Fruit fly (Drosophila melanogaster) whole organism, embryonic: ENCODE data around the gene CG1542.

Source experiments
- BEAF-32 ChIP-seq: fragments of 200-800 bp; sonication (Bioruptor generic); optimal IDR thresholded peaks from 3 replicates; lab custom pipeline; 2017; ENCODE audit warnings: missing biosample characterization, missing genetic modification characterization, mild to moderate bottlenecking, moderate library complexity, missing genetic modification reagents
- CG10462 ChIP-seq: fragments of 200-800 bp; sonication (Bioruptor generic); optimal IDR thresholded peaks from 2 replicates; lab custom pipeline; 2016; ENCODE audit warnings: missing biosample characterization, missing genetic modification characterization
- CG10565 ChIP-seq: fragments of 200-800 bp; sonication (Bioruptor generic); optimal IDR thresholded peaks from 3 replicates; lab custom pipeline; 2016; ENCODE audit warnings: missing biosample characterization, mild to moderate bottlenecking, missing genetic modification characterization
- CG12769 ChIP-seq: fragments of 200-800 bp; sonication (Bioruptor generic); optimal IDR thresholded peaks from 2 replicates; lab custom pipeline; 2019; ENCODE audit warnings: missing biosample characterization, mild to moderate bottlenecking, missing genetic modification characterization, moderate library complexity
- CG1602 ChIP-seq: fragments of 200-800 bp; sonication (Bioruptor generic); optimal IDR thresholded peaks from 3 replicates; lab custom pipeline; 2016; ENCODE audit warnings: missing biosample characterization, missing genetic modification characterization
- CG17359 ChIP-seq: fragments of 200-800 bp; sonication (Bioruptor generic); optimal IDR thresholded peaks from 3 replicates; lab custom pipeline; 2018; ENCODE audit warnings: missing biosample characterization, mild to moderate bottlenecking, missing genetic modification characterization, moderate library complexity
- CG17802 ChIP-seq: fragments of 200-800 bp; sonication (Bioruptor generic); optimal IDR thresholded peaks from 2 replicates; lab custom pipeline; 2018; ENCODE audit warnings: missing biosample characterization, mild to moderate bottlenecking, missing genetic modification characterization, moderate library complexity
- CG2889 ChIP-seq: fragments of 200-800 bp; sonication (Bioruptor generic); IDR thresholded peaks from 3 replicates; pipeline ENCODE4 v1.3.6; 2022; ENCODE audit warnings: missing biosample characterization, missing genetic modification characterization
- CG3065 ChIP-seq: fragments of 200-800 bp; sonication (Bioruptor generic); optimal IDR thresholded peaks from 2 replicates; lab custom pipeline; 2016; ENCODE audit warnings: missing biosample characterization, missing genetic modification characterization
- CG3281 ChIP-seq: fragments of 200-800 bp; sonication (Bioruptor generic); optimal IDR thresholded peaks from 3 replicates; lab custom pipeline; 2017; ENCODE audit warnings: missing biosample characterization, mild to moderate bottlenecking, missing genetic modification characterization
- CG5245 ChIP-seq: fragments of 200-800 bp; sonication (Bioruptor generic); optimal IDR thresholded peaks from 3 replicates; lab custom pipeline; 2016; ENCODE audit warnings: missing biosample characterization, missing genetic modification characterization
- CG7928 ChIP-seq: fragments of 200-800 bp; sonication (Bioruptor generic); optimal IDR thresholded peaks from 2 replicates; lab custom pipeline; 2017; ENCODE audit warnings: missing biosample characterization, mild to moderate bottlenecking, missing genetic modification characterization
- E2f1 ChIP-seq: fragments of 200-800 bp; sonication (Bioruptor generic); IDR thresholded peaks from 2 replicates; pipeline ENCODE4 v1.3.6; 2022; ENCODE audit warnings: missing biosample characterization, missing genetic modification characterization
- Fer2 ChIP-seq: fragments of 200-800 bp; sonication (Bioruptor generic); optimal IDR thresholded peaks from 2 replicates; lab custom pipeline; 2018; ENCODE audit warnings: missing biosample characterization, mild to moderate bottlenecking, missing genetic modification characterization, moderate library complexity
- Fer3 ChIP-seq: fragments of 200-800 bp; sonication (Bioruptor generic); optimal IDR thresholded peaks from 2 replicates; lab custom pipeline; 2018; ENCODE audit warnings: missing biosample characterization, mild to moderate bottlenecking, missing genetic modification characterization, moderate library complexity
- Gsc ChIP-seq: fragments of 200-800 bp; sonication (Bioruptor generic); IDR thresholded peaks from 2 replicates; pipeline ENCODE4 v1.3.6; 2022; ENCODE audit warnings: missing biosample characterization, missing genetic modification characterization
- HLH3B ChIP-seq: fragments of 200-800 bp; sonication (Bioruptor generic); IDR thresholded peaks from 2 replicates; pipeline ENCODE4 v1.3.6; 2022; ENCODE audit warnings: missing biosample characterization, missing genetic modification characterization
- Hr3 ChIP-seq: fragments of 200-800 bp; sonication (Bioruptor generic); optimal IDR thresholded peaks from 3 replicates; lab custom pipeline; 2016; ENCODE audit warnings: missing biosample characterization, missing genetic modification characterization
- Lhr ChIP-seq: fragments of 200-800 bp; sonication (Bioruptor generic); optimal IDR thresholded peaks from 3 replicates; lab custom pipeline; 2017; ENCODE audit warnings: mild to moderate bottlenecking, missing biosample characterization, missing genetic modification reagents, missing genetic modification characterization
- Neu2 ChIP-seq: fragments of 200-800 bp; sonication (Bioruptor generic); optimal IDR thresholded peaks from 3 replicates; lab custom pipeline; 2016; ENCODE audit warnings: missing biosample characterization, missing genetic modification characterization, borderline replicate concordance
- Oaz ChIP-seq: fragments of 200-800 bp; sonication (Bioruptor generic); IDR thresholded peaks from 2 replicates; pipeline ENCODE4 v1.3.6; 2022; ENCODE audit warnings: missing biosample characterization, missing genetic modification characterization
- Optix ChIP-seq: fragments of 200-800 bp; sonication (Bioruptor generic); IDR thresholded peaks from 3 replicates; pipeline ENCODE4 v1.3.6; 2022; ENCODE audit warnings: missing biosample characterization, missing genetic modification characterization
- Sry-δ ChIP-seq: fragments of 200-800 bp; sonication (Bioruptor generic); optimal IDR thresholded peaks from 2 replicates; lab custom pipeline; 2016; ENCODE audit warnings: missing biosample characterization, missing genetic modification characterization
- Taf1 ChIP-seq: fragments of 200-800 bp; sonication (Bioruptor generic); IDR thresholded peaks from 2 replicates; pipeline ENCODE4 v1.3.6; 2022; ENCODE audit warnings: missing biosample characterization, missing genetic modification characterization
- amos ChIP-seq: fragments of 200-800 bp; sonication (Bioruptor generic); IDR thresholded peaks from 2 replicates; pipeline ENCODE4 v1.3.6; 2022; ENCODE audit warnings: missing biosample characterization, missing genetic modification characterization; ENCODE audit not compliant: partially characterized antibody
- ato ChIP-seq: fragments of 200-800 bp; sonication (Bioruptor generic); IDR thresholded peaks from 2 replicates; pipeline ENCODE4 v1.3.6; 2022; ENCODE audit warnings: missing biosample characterization, missing genetic modification characterization; ENCODE audit not compliant: partially characterized antibody
- ci ChIP-seq: fragments of 200-800 bp; sonication (Bioruptor generic); IDR thresholded peaks from 3 replicates; pipeline ENCODE4 v1.3.6; 2022; ENCODE audit warnings: missing biosample characterization, missing genetic modification characterization
- crol ChIP-seq: fragments of 200-800 bp; sonication (Bioruptor generic); IDR thresholded peaks from 2 replicates; pipeline ENCODE4 v1.3.6; 2022; ENCODE audit warnings: missing biosample characterization, missing genetic modification characterization
- crp ChIP-seq, 2 experiments: fragments of 200-800 bp; sonication (Bioruptor generic); optimal IDR thresholded peaks; 2 replicates in 1 of 2; 3 replicates in 1 of 2; lab custom pipeline; 2017; ENCODE audit warnings: missing biosample characterization in 2 of 2, missing genetic modification characterization in 2 of 2, mild to moderate bottlenecking in 1 of 2, moderate library complexity in 1 of 2
- dati ChIP-seq: fragments of 200-800 bp; sonication (Bioruptor generic); IDR thresholded peaks from 2 replicates; pipeline ENCODE4 v1.3.6; 2022; ENCODE audit warnings: missing biosample characterization, missing genetic modification characterization
- dimm ChIP-seq: fragments of 200-800 bp; sonication (Bioruptor generic); IDR thresholded peaks from 2 replicates; pipeline ENCODE4 v1.3.6; 2022; ENCODE audit warnings: missing biosample characterization, missing genetic modification characterization
- dmrt11E ChIP-seq: fragments of 200-800 bp; sonication (Bioruptor generic); optimal IDR thresholded peaks from 3 replicates; lab custom pipeline; 2018; ENCODE audit warnings: missing biosample characterization, mild to moderate bottlenecking, missing genetic modification characterization, moderate library complexity
- ftz-f1 ChIP-seq: fragments of 200-800 bp; sonication (Bioruptor generic); optimal IDR thresholded peaks from 2 replicates; lab custom pipeline; 2016; ENCODE audit warnings: missing biosample characterization, missing genetic modification characterization
- gem ChIP-seq: fragments of 200-800 bp; sonication (Bioruptor generic); optimal IDR thresholded peaks from 2 replicates; lab custom pipeline; 2019; ENCODE audit warnings: missing biosample characterization, mild to moderate bottlenecking, missing genetic modification characterization, moderate library complexity
- gsb ChIP-seq: fragments of 200-800 bp; sonication (Bioruptor generic); IDR thresholded peaks from 2 replicates; pipeline ENCODE4 v1.3.6; 2022; ENCODE audit warnings: missing biosample characterization, missing genetic modification characterization
- gt ChIP-seq: fragments of 200-800 bp; sonication (Bioruptor generic); IDR thresholded peaks from 2 replicates; pipeline ENCODE4 v1.3.6; 2022; ENCODE audit warnings: missing biosample characterization, missing genetic modification characterization
- ken ChIP-seq: fragments of 200-800 bp; sonication (Bioruptor generic); IDR thresholded peaks from 3 replicates; pipeline ENCODE4 v1.3.6; 2022; ENCODE audit warnings: missing biosample characterization, missing genetic modification characterization
- lola ChIP-seq, 3 experiments: fragments of >200 bp in 2 of 3; fragments of 200-800 bp in 1 of 3; sonication (Bioruptor generic) in 1 of 3; optimal IDR thresholded peaks; 2 replicates each; lab custom pipeline; 2017 to 2019; ENCODE audit warnings: missing biosample characterization in 3 of 3, missing genetic modification characterization in 3 of 3, mild to moderate bottlenecking in 1 of 3, moderate library complexity in 1 of 3
- maf-S ChIP-seq: fragments of 200-800 bp; sonication (Bioruptor generic); optimal IDR thresholded peaks from 2 replicates; lab custom pipeline; 2016; ENCODE audit warnings: missing biosample characterization, missing genetic modification characterization
- onecut ChIP-seq: fragments of 200-800 bp; sonication (Bioruptor generic); IDR thresholded peaks from 2 replicates; pipeline ENCODE4 v1.3.6; 2022; ENCODE audit warnings: missing biosample characterization, missing genetic modification characterization
- peb ChIP-seq: fragments of 200-800 bp; sonication (Bioruptor generic); IDR thresholded peaks from 2 replicates; pipeline ENCODE4 v1.3.6; 2022; ENCODE audit warnings: missing biosample characterization, missing genetic modification characterization
- pho ChIP-seq: fragments of 200-800 bp; sonication (Bioruptor generic); optimal IDR thresholded peaks from 2 replicates; lab custom pipeline; 2016; ENCODE audit warnings: missing biosample characterization, missing genetic modification characterization
- phol ChIP-seq: fragments of 200-800 bp; sonication (Bioruptor generic); optimal IDR thresholded peaks from 3 replicates; lab custom pipeline; 2018; ENCODE audit warnings: missing biosample characterization, mild to moderate bottlenecking, missing genetic modification characterization, moderate library complexity
- pita ChIP-seq: fragments of 200-800 bp; sonication (Bioruptor generic); optimal IDR thresholded peaks from 2 replicates; lab custom pipeline; 2017; ENCODE audit warnings: missing biosample characterization, mild to moderate bottlenecking, missing genetic modification characterization
- schlank ChIP-seq: fragments of 200-800 bp; sonication (Bioruptor generic); optimal IDR thresholded peaks from 2 replicates; lab custom pipeline; 2018; ENCODE audit warnings: missing biosample characterization, mild to moderate bottlenecking, missing genetic modification characterization
- sqz ChIP-seq: fragments of 200-800 bp; sonication (Bioruptor generic); optimal IDR thresholded peaks from 3 replicates; lab custom pipeline; 2018; ENCODE audit warnings: missing biosample characterization, mild to moderate bottlenecking, missing genetic modification characterization
- tgo ChIP-seq: fragments of 200-800 bp; sonication (Bioruptor generic); IDR thresholded peaks from 3 replicates; pipeline ENCODE4 v1.3.6; 2022; ENCODE audit warnings: missing biosample characterization, missing genetic modification characterization
- tx ChIP-seq: fragments of 200-800 bp; sonication (Bioruptor generic); optimal IDR thresholded peaks from 2 replicates; lab custom pipeline; 2016; ENCODE audit warnings: missing biosample characterization, missing genetic modification characterization
- wor ChIP-seq: fragments of 200-800 bp; sonication (Bioruptor generic); IDR thresholded peaks from 2 replicates; pipeline ENCODE4 v1.3.6; 2022; ENCODE audit warnings: missing biosample characterization, missing genetic modification characterization

Gene CG1542

dm6 chr3R:31218997-31219992 is 6.0 kb downstream of the CG1542 start, which contains the start of gene ATPsynC (continued):
- TF ChIP-seq CG2889 (GFP tag; lab: Robert Waterston, UW), result no peak
- TF ChIP-seq maf-S (GFP tag; lab: Kevin White, UChicago), result peak; percentile 44
- no peak for TF ChIP-seq tgo (GFP tag; lab: Robert Waterston, UW)
- no peak for TF ChIP-seq CG5245 (GFP tag; lab: Kevin White, UChicago)
- no peak for TF ChIP-seq Neu2 (GFP tag; lab: Kevin White, UChicago)
- TF ChIP-seq Fer2, result no peak
- no peak for TF ChIP-seq peb (GFP tag; lab: Robert Waterston, UW)
- peak; percentile 99 for TF ChIP-seq Lhr (GFP tag; lab: Kevin White, UChicago)
- no peak for TF ChIP-seq amos (GFP tag; lab: Robert Waterston, UW)
- peak; percentile 96 for TF ChIP-seq phol (tag; lab: Kevin White, UChicago)
- no peak for TF ChIP-seq dati
- TF ChIP-seq gt, result no peak
- peak; percentile 78 for TF ChIP-seq CG17802 (tag; lab: Kevin White, UChicago)
- TF ChIP-seq Optix (GFP tag; lab: Robert Waterston, UW), result no peak
- peak; percentile 24 for TF ChIP-seq tx (GFP tag; lab: Kevin White, UChicago)
- peak in 1 of 3 experiments; percentile 94 for TF ChIP-seq lola (GFP tag; optimal IDR thresholded peaks at IDR 0.05; lab: Kevin White, UChicago)
- peak; percentile 57 for TF ChIP-seq CG3281
- TF ChIP-seq Sry-δ, result peak; percentile 69
- no peak for TF ChIP-seq ato (GFP tag; lab: Robert Waterston, UW)
- TF ChIP-seq CG10565 (GFP tag; lab: Kevin White, UChicago), result no peak
- no peak for TF ChIP-seq dmrt11E (tag; lab: Kevin White, UChicago)
- no peak for TF ChIP-seq Fer3 (tag; lab: Kevin White, UChicago)
- no peak for TF ChIP-seq ken (GFP tag; lab: Robert Waterston, UW)
- TF ChIP-seq pita (GFP tag; lab: Kevin White, UChicago), result peak; percentile 100
- no peak for TF ChIP-seq crol
- no peak for TF ChIP-seq Taf1 (GFP tag; lab: Robert Waterston, UW)
- TF ChIP-seq Hr3, result no peak
- no peak for TF ChIP-seq HLH3B (GFP tag; lab: Robert Waterston, UW)
- TF ChIP-seq pho (GFP tag; lab: Kevin White, UChicago), result peak; percentile 21
- TF ChIP-seq CG17359 (tag; lab: Kevin White, UChicago), result peak; percentile 14
- no peak for TF ChIP-seq CG10462 (GFP tag; lab: Kevin White, UChicago)
- peak; percentile 1 for TF ChIP-seq CG1602 (GFP tag; lab: Kevin White, UChicago)
- peak; percentile 19 for TF ChIP-seq CG3065
- TF ChIP-seq sqz (GFP tag; lab: Kevin White, UChicago), result no peak
- TF ChIP-seq crp (GFP tag; optimal IDR thresholded peaks at IDR 0.05; lab: Kevin White, UChicago), result no peak
- peak; percentile 70 for TF ChIP-seq CG7928 (GFP tag; lab: Kevin White, UChicago)
- TF ChIP-seq schlank (tag; lab: Kevin White, UChicago), result peak; percentile 20
- TF ChIP-seq gem (tag; lab: Kevin White, UChicago), result peak; percentile 57
- no peak for TF ChIP-seq Gsc (GFP tag; lab: Robert Waterston, UW)
- no peak for TF ChIP-seq E2f1
- TF ChIP-seq dimm (GFP tag; lab: Robert Waterston, UW), result no peak
- peak; percentile 63 for TF ChIP-seq CG12769 (tag; lab: Kevin White, UChicago)
- peak; percentile 40 for TF ChIP-seq onecut (GFP tag; lab: Robert Waterston, UW)
- TF ChIP-seq ftz-f1 (GFP tag; lab: Kevin White, UChicago), result peak; percentile 90
- TF ChIP-seq Oaz (GFP tag; lab: Robert Waterston, UW), result no peak
- no peak for TF ChIP-seq wor (GFP tag; lab: Robert Waterston, UW)
- TF ChIP-seq ci (GFP tag; lab: Robert Waterston, UW), result no peak
- TF ChIP-seq gsb, result no peak
- peak; percentile 71 for TF ChIP-seq BEAF-32 (GFP tag; lab: Kevin White, UChicago)
